Worm (Caenorhabditis elegans) whole organism, L4/young adult: ENCODE measurements around the gene C33H5.1.

Source experiments
- W03F9.2 ChIP-seq: fragments of 150-350 bp; optimal IDR thresholded peaks from 2 replicates; lab custom pipeline; 2014; ENCODE audit warnings: missing biosample characterization, missing genetic modification characterization
- dao-5 ChIP-seq: sonication (generic microtip); optimal IDR thresholded peaks from 2 replicates; lab custom pipeline; 2016; ENCODE audit warnings: missing genotype, missing genetic modification characterization, moderate library complexity, missing compliant biosample characterization
- him-1 ChIP-seq: sonication (generic microtip); optimal IDR thresholded peaks from 2 replicates; lab custom pipeline; 2016; ENCODE audit warnings: missing genotype, missing genetic modification reagents, missing genetic modification characterization, missing compliant biosample characterization

The C33H5.1 gene

DNA sequence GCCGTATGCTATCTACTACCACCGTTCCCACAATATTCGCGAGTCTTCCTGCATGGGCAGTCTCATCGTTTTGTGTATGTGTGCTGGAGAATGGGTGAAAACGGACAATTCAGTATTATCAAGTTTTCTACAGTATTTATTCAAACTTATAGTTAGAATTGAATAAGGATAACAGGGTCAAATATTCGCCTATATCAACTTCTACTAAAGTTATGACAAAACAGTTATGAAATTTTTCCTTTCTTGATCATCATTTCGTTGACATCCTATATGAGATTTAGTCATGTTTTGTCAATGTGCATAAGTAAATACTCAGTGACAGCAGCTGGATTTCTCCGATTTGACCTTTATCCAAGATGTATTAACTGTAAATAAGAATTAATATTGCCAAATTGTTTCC is 42.6 kb downstream of the C33H5.1 start:
- TF ChIP-seq him-1 (tag; lab: Kevin White, UChicago) (no peak), dao-5 (tag; lab: Kevin White, UChicago) (no peak), W03F9.2 (no peak)
